Worm (Caenorhabditis elegans) whole organism, L2 larva: ENCODE measurements around the gene pals-23.

Experiments used
- R02D3.7 ChIP-seq: fragments of 150-350 bp; optimal IDR thresholded peaks from 2 replicates; lab custom pipeline; 2014; ENCODE audit warnings: missing biosample characterization, missing genetic modification characterization
- Y55F3AM.14 ChIP-seq: fragments of 200-800 bp; sonication (Bioruptor generic); optimal IDR thresholded peaks from 2 replicates; lab custom pipeline; 2018; ENCODE audit warnings: mild to moderate bottlenecking, missing genetic modification characterization, missing compliant biosample characterization
- ZK546.5 ChIP-seq: sonication (generic microtip); optimal IDR thresholded peaks from 2 replicates; lab custom pipeline; 2017; ENCODE audit warnings: missing biosample characterization, missing genetic modification characterization
- ceh-16 ChIP-seq: fragments of 150-350 bp; optimal IDR thresholded peaks from 2 replicates; lab custom pipeline; 2014; ENCODE audit warnings: missing biosample characterization, missing genetic modification characterization
- ceh-82 ChIP-seq: fragments of 150-350 bp; optimal IDR thresholded peaks from 2 replicates; lab custom pipeline; 2014; ENCODE audit warnings: missing biosample characterization, missing genetic modification characterization
- egl-27 ChIP-seq: sonication (generic microtip); optimal IDR thresholded peaks from 3 replicates; lab custom pipeline; 2017; ENCODE audit warnings: missing biosample characterization, missing genetic modification reagents, missing genetic modification characterization
- elt-1 ChIP-seq: fragments of 150-350 bp; optimal IDR thresholded peaks from 2 replicates; lab custom pipeline; 2014; ENCODE audit warnings: missing biosample characterization, missing genetic modification characterization
- elt-3 ChIP-seq: sonication (generic microtip); optimal IDR thresholded peaks from 2 replicates; lab custom pipeline; 2017; ENCODE audit warnings: missing biosample characterization, missing genetic modification characterization
- fos-1 ChIP-seq: fragments of 150-350 bp; optimal IDR thresholded peaks from 2 replicates; lab custom pipeline; 2014; ENCODE audit warnings: missing biosample characterization, missing genetic modification characterization
- lin-11 ChIP-seq: fragments of 150-350 bp; sonication (generic microtip); optimal IDR thresholded peaks from 2 replicates; lab custom pipeline; 2014; ENCODE audit warnings: missing biosample characterization, missing genetic modification characterization, inconsistent platforms, mixed read lengths
- lsy-2 ChIP-seq, 2 experiments: fragments of 150-350 bp in 1 of 2; sonication (generic microtip) in 1 of 2; optimal IDR thresholded peaks; 2 replicates each; lab custom pipeline; 2014 to 2017; ENCODE audit warnings: missing biosample characterization in 2 of 2, missing genetic modification characterization in 2 of 2
- nhr-10 ChIP-seq: sonication (generic microtip); optimal IDR thresholded peaks from 2 replicates; lab custom pipeline; 2017; ENCODE audit warnings: missing biosample characterization, missing genetic modification characterization
- nhr-21 ChIP-seq: fragments of 150-350 bp; optimal IDR thresholded peaks from 2 replicates; lab custom pipeline; 2014; ENCODE audit warnings: missing biosample characterization, missing genetic modification characterization
- nhr-237 ChIP-seq: fragments of 150-350 bp; optimal IDR thresholded peaks from 2 replicates; lab custom pipeline; 2014; ENCODE audit warnings: missing biosample characterization, missing genetic modification characterization
- nhr-25 ChIP-seq: fragments of 150-350 bp; sonication (generic microtip); optimal IDR thresholded peaks from 3 replicates; lab custom pipeline; 2014; ENCODE audit warnings: missing biosample characterization, missing genetic modification characterization
- nhr-6 ChIP-seq: fragments of 150-350 bp; optimal IDR thresholded peaks from 2 replicates; lab custom pipeline; 2014; ENCODE audit warnings: missing biosample characterization, missing genetic modification characterization
- nhr-77 ChIP-seq: fragments of 150-350 bp; optimal IDR thresholded peaks from 2 replicates; lab custom pipeline; 2014; ENCODE audit warnings: missing biosample characterization, missing genetic modification characterization
- peb-1 ChIP-seq: fragments of 150-350 bp; optimal IDR thresholded peaks from 2 replicates; lab custom pipeline; 2014; ENCODE audit warnings: missing biosample characterization, missing genetic modification characterization
- skn-1 ChIP-seq: sonication (generic microtip); optimal IDR thresholded peaks from 2 replicates; lab custom pipeline; 2017; ENCODE audit warnings: missing biosample characterization, missing genetic modification characterization
- snpc-4 ChIP-seq: fragments of 150-350 bp; optimal IDR thresholded peaks from 2 replicates; lab custom pipeline; 2014; ENCODE audit warnings: missing biosample characterization, missing genetic modification characterization
- unc-39 ChIP-seq: fragments of 150-350 bp; optimal IDR thresholded peaks from 2 replicates; lab custom pipeline; 2014; ENCODE audit warnings: missing biosample characterization, missing genetic modification characterization
- unc-55 ChIP-seq: fragments of 150-350 bp; sonication (generic microtip); optimal IDR thresholded peaks from 3 replicates; lab custom pipeline; 2014; ENCODE audit warnings: missing biosample characterization, missing genetic modification reagents, missing genetic modification characterization
- unc-62 ChIP-seq: fragments of 150-350 bp; optimal IDR thresholded peaks from 2 replicates; lab custom pipeline; 2014; ENCODE audit warnings: missing biosample characterization, missing genetic modification reagents, missing genetic modification characterization
- ztf-1 ChIP-seq: fragments of 200-800 bp; sonication (Bioruptor generic); conservative IDR thresholded peaks from 2 replicates; pipeline ENCODE4 v1.3.6; 2022; ENCODE audit warnings: missing genetic modification characterization, missing compliant biosample characterization
- ztf-11 ChIP-seq: sonication (generic microtip); optimal IDR thresholded peaks from 2 replicates; lab custom pipeline; 2017; ENCODE audit warnings: missing biosample characterization, missing genetic modification characterization
- ztf-4 ChIP-seq: fragments of 150-350 bp; optimal IDR thresholded peaks from 2 replicates; lab custom pipeline; 2014; ENCODE audit warnings: missing biosample characterization, missing genetic modification characterization

Gene pals-23

DNA sequence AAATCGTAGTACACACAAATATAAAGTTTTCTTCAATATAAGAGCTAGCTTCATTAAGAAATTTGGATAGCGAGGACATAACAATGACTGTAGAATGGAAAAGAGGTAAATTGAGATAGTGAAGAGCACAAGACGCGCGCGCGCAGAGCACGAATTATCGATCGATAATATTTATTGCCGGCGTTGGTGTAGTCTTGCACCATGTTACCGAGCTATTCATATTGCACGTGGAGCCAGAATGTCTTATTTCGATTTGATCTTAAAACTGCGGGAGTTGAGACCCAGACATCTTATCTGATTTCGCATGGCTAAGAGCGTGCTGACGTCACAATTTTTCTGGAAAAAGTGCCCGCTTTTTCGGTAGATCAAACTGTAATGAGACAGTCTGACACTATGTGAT, 44.9 kb downstream of the pals-23 start, which contains the start of gene F40G9.18:
F40G9.18 (minus strand) TSS at position 101 of the 400 bp plus-strand sequence.
- TF ChIP-seq nhr-237 (no peak), skn-1 (tag; lab: Kevin White, UChicago) (no peak), unc-62 (no peak), unc-55 (GFP tag; lab: Kevin White, UChicago) (no peak), ceh-82 (tag; lab: Kevin White, UChicago) (no peak), nhr-6 (tag; lab: Kevin White, UChicago) (no peak), lin-11 (no peak), ceh-16 (tag; lab: Kevin White, UChicago) (no peak), peb-1 (tag; lab: Kevin White, UChicago) (no peak), nhr-25 (no peak), ztf-4 (tag; lab: Kevin White, UChicago) (no peak), nhr-21 (no peak), unc-39 (tag; lab: Kevin White, UChicago) (no peak), snpc-4 (tag; lab: Kevin White, UChicago) (no peak), elt-3 (tag; lab: Kevin White, UChicago) (no peak)

DNA sequence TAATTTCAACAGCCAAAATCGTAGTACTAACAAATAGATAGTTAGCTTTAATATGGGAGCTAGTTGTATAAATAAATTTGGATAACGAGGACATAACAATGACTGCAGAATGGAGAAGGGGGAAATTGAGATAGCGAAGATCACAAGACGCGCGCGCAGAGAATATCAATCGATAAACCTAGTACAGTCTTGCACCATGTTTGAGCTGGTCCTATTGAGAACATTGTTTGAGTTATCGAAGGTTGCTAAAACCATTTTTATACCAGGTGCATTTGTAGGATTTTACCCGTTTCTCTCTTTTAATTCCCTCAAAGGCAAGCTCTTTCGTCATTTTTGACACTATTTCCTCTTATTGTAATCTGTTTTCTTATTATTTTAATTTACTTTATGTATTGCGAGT, 47.0 kb downstream of the pals-23 start, which contains the start of the genes F40G9.9 and F40G9.12:
F40G9.9 (minus strand) TSS at position 101 of the 400 bp plus-strand sequence.
F40G9.12 (plus strand) TSS at position 231 of the 400 bp plus-strand sequence.
- TF ChIP-seq unc-39 (tag; lab: Kevin White, UChicago): no peak

DNA sequence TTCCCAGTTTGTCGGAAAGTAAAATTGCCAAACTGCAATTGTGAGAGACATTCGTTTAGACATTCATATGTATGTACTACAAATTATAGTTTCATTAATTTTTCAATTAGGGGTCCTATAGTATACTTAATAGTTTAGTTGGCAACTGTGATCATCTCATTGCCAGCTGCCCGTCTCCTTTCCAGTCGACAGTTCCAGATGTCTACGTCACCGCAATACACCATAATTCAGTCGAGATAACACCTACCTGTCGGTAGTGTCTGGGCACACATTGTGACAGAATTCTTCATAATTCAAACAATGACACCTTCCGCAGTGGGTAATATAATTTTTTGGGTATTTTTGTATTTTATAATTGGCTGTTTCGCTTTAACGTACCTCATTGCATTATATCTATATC, 48.9 kb downstream of the pals-23 start, which contains the start of gene F40G9.19:
F40G9.19 (plus strand) TSS at position 301 of the 400 bp plus-strand sequence.
- TF ChIP-seq ZK546.5 (no peak), ztf-1 (GFP tag; lab: Robert Waterston, UW) (no peak), ztf-11 (tag; lab: Kevin White, UChicago) (no peak), egl-27 (tag; lab: Kevin White, UChicago) (no peak), lsy-2 (tag; optimal IDR thresholded peaks at IDR 0.05; lab: Kevin White, UChicago) (no peak), elt-1 (tag; lab: Kevin White, UChicago) (no peak), nhr-10 (tag; lab: Kevin White, UChicago) (no peak), nhr-77 (tag; lab: Kevin White, UChicago) (no peak), lin-11 (no peak), R02D3.7 (no peak), nhr-21 (no peak)

DNA sequence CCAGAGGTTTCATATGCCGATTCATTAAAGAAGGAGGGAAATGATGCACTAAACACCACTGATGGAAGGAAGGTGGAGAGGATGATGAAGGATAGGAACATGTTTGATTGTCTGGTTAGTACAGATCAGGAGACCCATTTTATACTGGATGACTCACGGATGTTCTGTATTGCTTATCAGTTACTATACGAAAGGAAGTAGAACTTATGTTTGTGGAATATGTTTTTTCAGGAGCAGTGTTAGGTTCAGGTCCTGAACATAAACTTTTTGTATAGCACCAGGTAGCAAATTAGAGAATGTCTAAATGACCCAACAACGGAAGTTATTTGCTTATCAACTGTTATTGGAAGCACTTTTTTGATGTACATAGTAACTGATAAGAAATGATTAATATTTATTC, 51.2 kb downstream of the pals-23 start, which contains the start of gene clec-148:
clec-148 (minus strand) TSS at position 101 of the 400 bp plus-strand sequence.
- TF ChIP-seq Y55F3AM.14 (GFP tag; lab: Kevin White, UChicago) (no peak), fos-1 (tag; lab: Kevin White, UChicago) (peak; percentile 53)
